Fruit fly (Drosophila melanogaster) whole organism, embryonic: ENCODE results near the gene ZnT77C.
A peak's percentile ranks its signal among the peaks of the same experiment; 100 is the strongest.

Source experiments
- Atf-2 ChIP-seq: fragments of 200-800 bp; sonication (Bioruptor generic); optimal IDR thresholded peaks from 2 replicates; lab custom pipeline; 2016; ENCODE audit warnings: missing biosample characterization, missing genetic modification characterization
- Awh ChIP-seq: fragments of 200-800 bp; sonication (Bioruptor generic); IDR thresholded peaks from 2 replicates; pipeline ENCODE4, ENCODE4 v1.3.6; 2022; ENCODE audit warnings: missing biosample characterization, missing genetic modification characterization
- B-H1 ChIP-seq: fragments of 200-800 bp; sonication (Bioruptor generic); IDR thresholded peaks from 3 replicates; pipeline ENCODE4 v1.3.6; 2022; ENCODE audit warnings: missing biosample characterization, missing genetic modification characterization
- CG1024 ChIP-seq: fragments of 200-800 bp; sonication (Bioruptor generic); IDR thresholded peaks from 2 replicates; pipeline ENCODE4 v1.3.6; 2022; ENCODE audit warnings: missing biosample characterization, missing genetic modification characterization
- CG11456 ChIP-seq: fragments of 200-800 bp; sonication (Bioruptor generic); IDR thresholded peaks from 3 replicates; pipeline ENCODE4 v1.3.6; 2022; ENCODE audit warnings: missing biosample characterization, missing genetic modification characterization
- CG12942 ChIP-seq: fragments of 200-800 bp; sonication (Bioruptor generic); optimal IDR thresholded peaks from 3 replicates; lab custom pipeline; 2016; ENCODE audit warnings: missing biosample characterization, missing genetic modification characterization
- CG13123 ChIP-seq: fragments of 200-800 bp; sonication (Bioruptor generic); optimal IDR thresholded peaks from 2 replicates; lab custom pipeline; 2016; ENCODE audit warnings: missing biosample characterization, missing genetic modification characterization
- CG1602 ChIP-seq: fragments of 200-800 bp; sonication (Bioruptor generic); optimal IDR thresholded peaks from 3 replicates; lab custom pipeline; 2016; ENCODE audit warnings: missing biosample characterization, missing genetic modification characterization
- CG17328 ChIP-seq: fragments of 200-800 bp; sonication (Bioruptor generic); IDR thresholded peaks from 2 replicates; pipeline ENCODE4 v1.3.6; 2022; ENCODE audit warnings: missing biosample characterization, missing genetic modification characterization
- CG17359 ChIP-seq: fragments of 200-800 bp; sonication (Bioruptor generic); optimal IDR thresholded peaks from 3 replicates; lab custom pipeline; 2018; ENCODE audit warnings: missing biosample characterization, mild to moderate bottlenecking, missing genetic modification characterization, moderate library complexity
- CG18476 ChIP-seq: fragments of 200-800 bp; sonication (Bioruptor generic); optimal IDR thresholded peaks from 2 replicates; lab custom pipeline; 2016; ENCODE audit warnings: missing biosample characterization, mild to moderate bottlenecking, missing genetic modification characterization
- CG2202 ChIP-seq: fragments of 200-800 bp; sonication (Bioruptor generic); optimal IDR thresholded peaks from 2 replicates; lab custom pipeline; 2018; ENCODE audit warnings: missing biosample characterization, mild to moderate bottlenecking, missing genetic modification characterization
- CG30403 ChIP-seq: fragments of 200-800 bp; sonication (Bioruptor generic); optimal IDR thresholded peaks from 3 replicates; lab custom pipeline; 2016; ENCODE audit warnings: missing biosample characterization, missing genetic modification characterization
- CG3065 ChIP-seq: fragments of 200-800 bp; sonication (Bioruptor generic); optimal IDR thresholded peaks from 2 replicates; lab custom pipeline; 2016; ENCODE audit warnings: missing biosample characterization, missing genetic modification characterization
- CG3407 ChIP-seq: fragments of 200-800 bp; sonication (Bioruptor generic); optimal IDR thresholded peaks from 2 replicates; lab custom pipeline; 2018; ENCODE audit warnings: missing biosample characterization, mild to moderate bottlenecking, missing genetic modification characterization
- CG34376 ChIP-seq: fragments of 200-800 bp; sonication (Bioruptor generic); optimal IDR thresholded peaks from 2 replicates; lab custom pipeline; 2018; ENCODE audit warnings: missing biosample characterization, mild to moderate bottlenecking, missing genetic modification characterization
- CG3726 ChIP-seq: fragments of 200-800 bp; sonication (Bioruptor generic); IDR thresholded peaks from 3 replicates; pipeline ENCODE4, ENCODE4 v1.3.6; 2022; ENCODE audit warnings: missing biosample characterization, missing genetic modification characterization
- CG6683 ChIP-seq: fragments of 200-800 bp; sonication (Bioruptor generic); optimal IDR thresholded peaks from 2 replicates; lab custom pipeline; 2017; ENCODE audit warnings: missing biosample characterization, mild to moderate bottlenecking, missing genetic modification characterization, missing genetic modification reagents
- CG6813 ChIP-seq: fragments of 200-800 bp; sonication (Bioruptor generic); optimal IDR thresholded peaks from 2 replicates; lab custom pipeline; 2017; ENCODE audit warnings: missing biosample characterization, missing genetic modification characterization, mild to moderate bottlenecking, moderate library complexity, missing genetic modification reagents
- CG7786 ChIP-seq: fragments of 200-800 bp; sonication (Bioruptor generic); optimal IDR thresholded peaks from 2 replicates; lab custom pipeline; 2016; ENCODE audit warnings: missing biosample characterization, missing genetic modification characterization
- CG7987 ChIP-seq: fragments of 200-800 bp; sonication (Bioruptor generic); optimal IDR thresholded peaks from 2 replicates; lab custom pipeline; 2018; ENCODE audit warnings: missing biosample characterization, mild to moderate bottlenecking, missing genetic modification characterization, moderate library complexity
- CG8089 ChIP-seq: fragments of 200-800 bp; sonication (Bioruptor generic); optimal IDR thresholded peaks from 3 replicates; lab custom pipeline; 2016; ENCODE audit warnings: missing biosample characterization, missing genetic modification characterization
- CG8359 ChIP-seq: fragments of 200-800 bp; sonication (Bioruptor generic); optimal IDR thresholded peaks from 2 replicates; lab custom pipeline; 2017; ENCODE audit warnings: missing biosample characterization, mild to moderate bottlenecking, missing genetic modification characterization, borderline replicate concordance
- Dad ChIP-seq: fragments of 200-800 bp; sonication (Bioruptor generic); optimal IDR thresholded peaks from 3 replicates; lab custom pipeline; 2016; ENCODE audit warnings: missing biosample characterization, missing genetic modification characterization
- Dek ChIP-seq: fragments of 200-800 bp; sonication (Bioruptor generic); optimal IDR thresholded peaks from 3 replicates; lab custom pipeline; 2019; ENCODE audit warnings: missing biosample characterization, mild to moderate bottlenecking, missing genetic modification characterization, moderate library complexity
- Dll ChIP-seq: fragments of 200-800 bp; sonication (Bioruptor generic); IDR thresholded peaks from 4 replicates; pipeline ENCODE4 v1.3.6; 2022; ENCODE audit warnings: missing biosample characterization, missing genetic modification characterization; ENCODE audit not compliant: partially characterized antibody
- H2.0 ChIP-seq: fragments of 200-800 bp; sonication (Bioruptor generic); IDR thresholded peaks from 2 replicates; pipeline ENCODE4 v1.3.6; 2022; ENCODE audit warnings: missing biosample characterization, missing genetic modification characterization
- HLH54F ChIP-seq: fragments of 200-800 bp; sonication (Bioruptor generic); optimal IDR thresholded peaks from 3 replicates; lab custom pipeline; 2016; ENCODE audit warnings: missing biosample characterization, missing genetic modification characterization
- Hey ChIP-seq: fragments of 200-800 bp; sonication (Bioruptor generic); optimal IDR thresholded peaks from 3 replicates; lab custom pipeline; 2018; ENCODE audit warnings: missing biosample characterization, mild to moderate bottlenecking, missing genetic modification characterization
- Hr51 ChIP-seq, 2 experiments: fragments of 200-800 bp; sonication (Bioruptor generic); optimal IDR thresholded peaks; 2 replicates in 1 of 2; 3 replicates in 1 of 2; lab custom pipeline; 2016 to 2018; ENCODE audit warnings: missing biosample characterization in 2 of 2, missing genetic modification characterization in 2 of 2, mild to moderate bottlenecking in 1 of 2, moderate library complexity in 1 of 2
- Mes4 ChIP-seq: fragments of 200-800 bp; sonication (Bioruptor generic); optimal IDR thresholded peaks from 2 replicates; lab custom pipeline; 2016; ENCODE audit warnings: missing biosample characterization, missing genetic modification characterization
- NC2β ChIP-seq: fragments of 200-800 bp; sonication (Bioruptor generic); optimal IDR thresholded peaks from 2 replicates; lab custom pipeline; 2016; ENCODE audit warnings: missing biosample characterization, missing genetic modification characterization
- TFAM ChIP-seq: fragments of 200-800 bp; sonication (Bioruptor generic); optimal IDR thresholded peaks from 2 replicates; lab custom pipeline; 2017; ENCODE audit warnings: missing biosample characterization, missing genetic modification characterization, inconsistent platforms
- Usf ChIP-seq: fragments of 200-800 bp; sonication (Bioruptor generic); optimal IDR thresholded peaks from 2 replicates; lab custom pipeline; 2017; ENCODE audit warnings: missing genotype, missing biosample characterization, missing genetic modification characterization
- bbx ChIP-seq: fragments of 200-800 bp; sonication (Bioruptor generic); IDR thresholded peaks from 2 replicates; pipeline ENCODE4 v1.3.6; 2022; ENCODE audit warnings: missing biosample characterization, missing genetic modification characterization; ENCODE audit not compliant: partially characterized antibody
- btn ChIP-seq: fragments of 200-800 bp; sonication (Bioruptor generic); optimal IDR thresholded peaks from 2 replicates; lab custom pipeline; 2016; ENCODE audit warnings: missing biosample characterization, missing genetic modification characterization
- chif ChIP-seq, 2 experiments: fragments of 200-800 bp; sonication (Bioruptor generic); optimal IDR thresholded peaks; 3 replicates each; lab custom pipeline; 2016; ENCODE audit warnings: missing biosample characterization in 2 of 2, missing genetic modification characterization in 2 of 2
- chm ChIP-seq: fragments of 200-800 bp; sonication (Bioruptor generic); IDR thresholded peaks from 2 replicates; pipeline ENCODE4 v1.3.6; 2022; ENCODE audit warnings: missing biosample characterization, missing genetic modification characterization
- eve ChIP-seq, 2 experiments: fragments of >200 bp; optimal IDR thresholded peaks; 2 replicates each; lab custom pipeline; 2017; ENCODE audit warnings: missing biosample characterization in 2 of 2, missing genetic modification characterization in 2 of 2
- gce ChIP-seq: fragments of 200-800 bp; sonication (Bioruptor generic); IDR thresholded peaks from 3 replicates; pipeline ENCODE4 v1.3.6; 2022; ENCODE audit warnings: missing biosample characterization, missing genetic modification characterization
- jumu ChIP-seq: fragments of 200-800 bp; sonication (Bioruptor generic); optimal IDR thresholded peaks from 3 replicates; lab custom pipeline; 2016; ENCODE audit warnings: missing biosample characterization, missing genetic modification characterization
- pb ChIP-seq: fragments of 200-800 bp; sonication (Bioruptor generic); optimal IDR thresholded peaks from 3 replicates; lab custom pipeline; 2016; ENCODE audit warnings: missing biosample characterization, missing genetic modification characterization
- repo ChIP-seq: fragments of 200-800 bp; sonication (Bioruptor generic); optimal IDR thresholded peaks from 2 replicates; lab custom pipeline; 2016; ENCODE audit warnings: missing biosample characterization, missing genetic modification characterization
- rib ChIP-seq: fragments of 200-800 bp; sonication (Bioruptor generic); IDR thresholded peaks from 2 replicates; pipeline ENCODE4 v1.3.6; 2022; ENCODE audit warnings: missing biosample characterization, missing genetic modification characterization
- sc ChIP-seq, 3 experiments: fragments of >200 bp in 2 of 3; fragments of 200-800 bp in 1 of 3; sonication (Bioruptor generic) in 1 of 3; optimal IDR thresholded peaks; 2 replicates in 2 of 3; 3 replicates in 1 of 3; lab custom pipeline; 2017; ENCODE audit warnings: mild to moderate bottlenecking in 1 of 3, missing biosample characterization in 1 of 3, missing genetic modification characterization in 1 of 3, missing genetic modification reagents in 1 of 3
- tap ChIP-seq: fragments of 200-800 bp; optimal IDR thresholded peaks from 3 replicates; lab custom pipeline; 2019; ENCODE audit warnings: missing biosample characterization, mild to moderate bottlenecking, missing genetic modification characterization, moderate library complexity
- tna ChIP-seq: fragments of 200-800 bp; sonication (Bioruptor generic); IDR thresholded peaks from 2 replicates; pipeline ENCODE4 v1.3.6; 2022; ENCODE audit warnings: missing biosample characterization, missing genetic modification characterization; ENCODE audit not compliant: partially characterized antibody
- vnd ChIP-seq: fragments of 200-800 bp; sonication (Bioruptor generic); IDR thresholded peaks from 3 replicates; pipeline ENCODE4 v1.3.6; 2022; ENCODE audit warnings: missing biosample characterization, missing genetic modification characterization; ENCODE audit not compliant: partially characterized antibody

ZnT77C gene

DNA sequence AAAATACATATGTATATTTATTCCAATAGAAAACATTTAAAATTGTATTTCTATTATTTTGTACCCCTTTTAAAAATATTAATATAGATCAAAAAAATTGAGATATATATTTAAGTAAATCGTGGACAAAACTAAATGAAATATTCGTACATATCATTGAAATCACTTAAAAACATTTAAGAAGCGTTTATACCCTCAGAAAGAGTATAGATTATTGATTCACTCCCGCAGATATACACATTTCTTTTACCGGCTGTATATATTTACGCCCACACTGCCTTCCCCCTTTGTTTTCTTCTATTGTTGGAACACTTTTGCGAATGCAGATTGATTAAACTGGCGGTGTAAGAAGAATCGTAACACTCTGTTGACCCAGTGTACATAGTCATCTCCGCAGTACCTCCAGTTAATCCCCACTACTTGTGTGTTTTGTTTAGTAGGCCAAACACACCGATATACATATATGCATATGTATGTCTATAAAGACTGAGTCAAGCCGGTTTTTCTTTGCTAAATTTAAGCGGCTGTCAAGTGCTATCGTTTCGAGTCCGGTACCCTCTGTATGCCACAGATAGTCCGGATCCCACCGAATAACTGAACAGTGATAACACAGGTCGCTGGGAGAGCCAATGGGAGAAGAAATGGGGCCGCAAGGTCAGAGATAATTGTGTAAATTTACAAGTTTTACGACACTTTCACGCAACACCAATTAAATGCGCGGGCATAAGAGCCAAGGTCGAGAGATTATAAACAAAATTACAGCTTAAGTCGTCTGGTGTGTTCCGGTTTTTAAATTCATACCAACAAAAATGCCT is 23.0 kb downstream of the ZnT77C start (continued):
- TF ChIP-seq Dll (GFP tag; lab: Robert Waterston, UW) (no peak), CG1602 (GFP tag; lab: Kevin White, UChicago) (peak; percentile 45), vnd (no peak), chm (GFP tag; lab: Robert Waterston, UW) (0 out of 2 replicates have a peak, but pooled peaks have one; percentile 32), jumu (GFP tag; lab: Kevin White, UChicago) (peak; percentile 38), CG2202 (tag; lab: Kevin White, UChicago) (peak; percentile 80), Mes4 (GFP tag; lab: Kevin White, UChicago) (peak; percentile 68), CG3407 (peak; percentile 77), Hey (tag; lab: Kevin White, UChicago) (peak; percentile 61), Dek (tag; lab: Kevin White, UChicago) (no peak), gce (GFP tag; lab: Robert Waterston, UW) (0 out of 3 replicates have a peak, but pooled peaks have one; percentile 64), CG3065 (GFP tag; lab: Kevin White, UChicago) (peak; percentile 22), CG1024 (GFP tag; lab: Robert Waterston, UW) (no peak), CG12942 (GFP tag; lab: Kevin White, UChicago) (peak; percentile 44), CG17328 (GFP tag; lab: Robert Waterston, UW) (peak; percentile 32; the same call in 1 of the 2 replicates), CG6813 (GFP tag; lab: Kevin White, UChicago) (peak; percentile 73), bbx (GFP tag; lab: Robert Waterston, UW) (no peak), CG17359 (tag; lab: Kevin White, UChicago) (peak; percentile 59), Dad (GFP tag; lab: Kevin White, UChicago) (peak; percentile 4), Hr51 (GFP tag; optimal IDR thresholded peaks at IDR 0.05; lab: Kevin White, UChicago) (peak; percentile 20 to 40), Usf (GFP tag; lab: Kevin White, UChicago) (no peak), CG34376 (GFP tag; lab: Kevin White, UChicago) (peak; percentile 22), eve (GFP tag; optimal IDR thresholded peaks at IDR 0.05; lab: Kevin White, UChicago) (peak in 1 of 2 experiments; percentile 64), tap (tag; lab: Kevin White, UChicago) (peak; percentile 12), NC2β (GFP tag; lab: Kevin White, UChicago) (peak; percentile 81), tna (GFP tag; lab: Robert Waterston, UW) (no peak), TFAM (GFP tag; lab: Kevin White, UChicago) (peak; percentile 54), CG18476 (GFP tag; lab: Kevin White, UChicago) (peak; percentile 41), repo (GFP tag; lab: Kevin White, UChicago) (peak; percentile 23), CG11456 (GFP tag; lab: Robert Waterston, UW) (no peak), pb (GFP tag; lab: Kevin White, UChicago) (peak; percentile 4), CG7987 (GFP tag; lab: Kevin White, UChicago) (peak; percentile 56), CG3726 (GFP tag; lab: Robert Waterston, UW) (no peak), H2.0 (GFP tag; lab: Robert Waterston, UW) (no peak), HLH54F (GFP tag; lab: Kevin White, UChicago) (peak; percentile 34), Awh (peak; percentile 52; the same call in 1 of the 2 replicates), CG6683 (GFP tag; lab: Kevin White, UChicago) (peak; percentile 37), B-H1 (GFP tag; lab: Robert Waterston, UW) (no peak), CG30403 (peak; percentile 9), chif (GFP tag; optimal IDR thresholded peaks at IDR 0.05; lab: Kevin White, UChicago) (peak; percentile 45 to 70), sc (optimal IDR thresholded peaks at IDR 0.05; lab: Kevin White, UChicago) (no peak), sc (GFP tag; optimal IDR thresholded peaks at IDR 0.05; lab: Kevin White, UChicago) (peak; percentile 78), CG8089 (GFP tag; lab: Kevin White, UChicago) (peak; percentile 83), CG7786 (GFP tag; lab: Kevin White, UChicago) (peak; percentile 32), CG8359 (GFP tag; lab: Kevin White, UChicago) (peak; percentile 39), btn (peak; percentile 45), CG13123 (peak; percentile 65), Atf-2 (peak; percentile 39), rib (GFP tag; lab: Robert Waterston, UW) (no peak; the same call in 1 of the 2 replicates)
